Worm (Caenorhabditis elegans): ENCODE results near the gene F57A10.2.
"Not testable (repeated sequence)": the region's sequence is repeated elsewhere in the genome, so short reads cannot be mapped to it uniquely, and the experiment has no call there.

Gene F57A10.2

DNA sequence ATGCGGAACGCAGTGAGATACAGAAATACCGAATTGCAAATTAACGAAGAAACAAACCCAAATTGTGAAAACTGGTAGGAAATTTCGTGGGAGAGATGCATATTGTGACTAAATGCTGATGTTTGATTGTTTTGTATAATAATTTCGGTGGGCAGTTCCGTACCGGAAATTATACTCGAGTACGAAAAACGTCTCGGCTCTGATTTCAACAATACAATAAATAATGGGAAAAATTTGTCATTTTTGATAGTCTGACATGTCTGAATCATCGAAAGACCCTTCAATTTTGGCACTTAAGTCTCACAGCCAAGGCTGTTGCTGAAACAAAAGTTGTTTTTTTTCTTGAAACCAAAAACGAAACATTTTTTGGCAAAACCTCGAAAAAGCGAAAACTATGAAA, 14.3 kb upstream of the F57A10.2 start, which contains the start of gene str-43:
str-43 (minus strand) TSS at position 101 of the 400 bp plus-strand sequence.
- no peak for TF ChIP-seq ama-1 (optimal IDR thresholded peaks at IDR 0.05)
- TF ChIP-seq sma-3 (GFP tag; optimal IDR thresholded peaks at IDR 0.05), result no peak
- no peak for TF ChIP-seq nhr-237 (tag; optimal IDR thresholded peaks at IDR 0.05)
- TF ChIP-seq elt-3 (tag; optimal IDR thresholded peaks at IDR 0.05), result no peak
- no peak for TF ChIP-seq gmeb-1 (tag; optimal IDR thresholded peaks at IDR 0.05)
- no peak for TF ChIP-seq blmp-1 (tag; optimal IDR thresholded peaks at IDR 0.05; ENCODE audit: insufficient read depth)
- no peak for TF ChIP-seq alr-1 (tag; optimal IDR thresholded peaks at IDR 0.05)

DNA sequence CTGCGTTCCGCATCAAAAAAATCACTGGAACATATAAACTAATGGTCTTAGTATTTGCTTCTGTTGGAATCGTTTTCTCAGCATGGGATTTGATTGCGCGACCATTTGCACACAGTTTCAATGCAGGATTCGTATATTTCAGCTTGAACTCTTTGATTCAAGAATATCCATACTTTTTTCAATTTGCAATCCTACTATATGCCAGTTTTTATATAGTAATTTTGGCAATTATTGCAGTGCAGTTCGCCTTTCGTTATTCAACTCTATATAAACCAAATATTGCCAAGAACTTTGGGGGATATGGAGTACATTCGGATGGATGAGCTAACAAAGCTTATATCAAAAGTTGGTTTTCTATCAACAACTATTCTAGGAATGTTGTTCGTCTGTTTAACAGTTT, 13.4 kb upstream of the F57A10.2 start, which contains the start of gene str-5:
str-5 (plus strand) TSS at position 301 of the 400 bp plus-strand sequence.
- not testable (repeated sequence) for TF ChIP-seq sem-4, nhr-25, dmd-4 (tag; optimal IDR thresholded peaks at IDR 0.05)

DNA sequence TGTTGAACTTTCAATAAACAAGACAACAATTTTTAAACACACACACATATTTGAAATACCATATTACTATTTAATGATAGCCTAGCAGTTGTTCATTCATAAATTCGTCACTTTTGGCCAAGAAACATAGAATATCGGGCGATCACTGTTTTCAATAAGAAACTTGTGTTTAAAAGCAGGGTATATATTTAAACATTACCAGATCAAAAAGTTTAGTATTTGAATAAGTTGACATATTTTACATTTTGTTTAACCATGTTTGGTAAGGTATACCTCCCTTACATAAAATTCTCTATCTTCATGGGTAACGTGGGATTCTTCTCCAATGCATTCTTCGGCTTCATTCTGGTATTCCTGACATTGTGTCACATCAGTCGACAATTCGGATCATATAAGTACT, 11.6 kb upstream of the F57A10.2 start, which contains the start of gene str-8:
str-8 (plus strand) TSS at position 301 of the 400 bp plus-strand sequence.
- TF ChIP-seq lin-11, unc-39, nhr-237 (tag; optimal IDR thresholded peaks at IDR 0.05): not testable (repeated sequence)

DNA sequence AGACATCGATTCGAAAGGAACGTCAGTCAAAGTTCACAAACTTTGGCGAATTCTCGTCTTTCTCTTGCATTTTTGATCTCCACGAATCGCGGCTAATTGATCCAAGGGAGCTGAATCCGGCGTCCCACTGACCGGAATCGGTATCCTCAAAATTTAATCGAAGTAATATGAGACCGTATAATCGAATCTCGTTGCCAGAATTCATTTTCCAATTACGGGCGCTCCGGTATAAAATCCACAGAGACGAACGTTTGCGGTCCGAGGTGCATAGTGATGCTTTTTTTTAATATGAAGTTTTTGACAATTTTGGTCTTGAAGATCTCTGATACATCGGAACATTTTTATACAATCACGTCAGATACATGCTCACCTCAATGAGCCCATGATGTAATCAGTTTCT, 8.7 kb upstream of the F57A10.2 start:
- TF ChIP-seq mab-5 (tag; optimal IDR thresholded peaks at IDR 0.05), result no peak
- TF ChIP-seq gmeb-1 (tag; optimal IDR thresholded peaks at IDR 0.05), result no peak
- TF ChIP-seq ceh-82 (tag; optimal IDR thresholded peaks at IDR 0.05), result no peak
- TF ChIP-seq sma-3 (GFP tag; optimal IDR thresholded peaks at IDR 0.05), result no peak
- TF ChIP-seq unc-39 (tag; optimal IDR thresholded peaks at IDR 0.05), result no peak
- TF ChIP-seq sma-9 (GFP tag; optimal IDR thresholded peaks at IDR 0.05), result no peak
- no peak for TF ChIP-seq sma-9 (tag; optimal IDR thresholded peaks at IDR 0.05)
- TF ChIP-seq nhr-21 (tag; optimal IDR thresholded peaks at IDR 0.05), result no peak
- no peak for TF ChIP-seq mdl-1 (tag; optimal IDR thresholded peaks at IDR 0.05)
- TF ChIP-seq dmd-4 (tag; optimal IDR thresholded peaks at IDR 0.05), result no peak
- TF ChIP-seq blmp-1 (tag; optimal IDR thresholded peaks at IDR 0.05; ENCODE audit: insufficient read depth), result no peak
- no peak for TF ChIP-seq unc-55 (GFP tag; optimal IDR thresholded peaks at IDR 0.05)
- no peak for TF ChIP-seq ZK546.5 (tag; optimal IDR thresholded peaks at IDR 0.05)
- no peak for TF ChIP-seq sem-4 (tag; optimal IDR thresholded peaks at IDR 0.05)
- TF ChIP-seq unc-62 (GFP tag; optimal IDR thresholded peaks at IDR 0.05), result no peak
- TF ChIP-seq nhr-77 (tag; optimal IDR thresholded peaks at IDR 0.05), result no peak
- no peak for TF ChIP-seq nhr-129 (tag; optimal IDR thresholded peaks at IDR 0.05)

DNA sequence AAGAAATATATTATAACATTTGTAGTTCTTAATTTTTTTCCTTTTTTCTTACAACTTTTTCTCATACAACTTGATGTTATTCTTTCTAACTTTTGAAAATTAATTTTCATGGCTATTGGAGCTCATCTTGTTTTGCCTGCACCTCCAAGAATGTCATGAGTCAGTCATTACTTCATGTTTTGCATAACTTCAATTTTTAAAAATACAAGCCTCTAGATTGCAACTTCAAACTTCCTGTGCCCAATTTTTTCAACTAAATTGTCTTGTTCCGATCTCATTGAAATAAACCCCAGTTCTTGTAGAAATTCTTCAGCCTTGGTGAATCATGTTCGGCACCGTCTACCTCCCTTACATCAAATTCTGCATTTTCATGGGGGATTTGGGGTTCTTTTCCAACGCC, 7.9 kb upstream of the F57A10.2 start, which contains the start of gene str-9:
str-9 (plus strand) TSS at position 301 of the 400 bp plus-strand sequence.
- TF ChIP-seq Y55F3AM.14 (GFP tag; optimal IDR thresholded peaks at IDR 0.05) (no peak), unc-62 (GFP tag; optimal IDR thresholded peaks at IDR 0.05) (no peak), gmeb-1 (tag; optimal IDR thresholded peaks at IDR 0.05) (no peak), snpc-4 (tag; optimal IDR thresholded peaks at IDR 0.05) (no peak), mdl-1 (tag; optimal IDR thresholded peaks at IDR 0.05) (no peak), nhr-25 (tag; optimal IDR thresholded peaks at IDR 0.05) (no peak), aly-2 (tag; optimal IDR thresholded peaks at IDR 0.05) (no peak), lsy-2 (tag; optimal IDR thresholded peaks at IDR 0.05) (no peak)

DNA sequence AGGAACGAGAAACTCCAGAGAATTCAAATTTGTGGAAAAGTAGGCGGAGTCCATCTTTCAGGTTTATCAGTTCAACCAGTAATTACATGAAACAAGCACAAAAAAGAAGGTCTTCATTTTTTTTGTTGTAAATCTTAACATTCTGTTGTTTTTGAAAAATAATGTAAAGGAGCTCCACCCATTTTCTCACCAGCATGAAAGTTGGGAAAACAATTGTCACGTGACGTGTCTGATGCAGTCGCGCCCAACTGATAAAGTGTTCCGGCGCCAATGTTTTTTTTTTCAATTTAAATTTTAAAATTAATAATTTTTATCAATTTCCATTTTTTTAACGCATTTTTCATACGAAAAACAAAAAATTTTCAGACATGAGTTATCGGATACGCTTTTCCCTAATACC, 2.7 kb downstream of the F57A10.2 start, which contains the start of gene F57A10.4:
F57A10.4 (plus strand) TSS at position 367 of the 400 bp plus-strand sequence.
- TF ChIP-seq nhr-23 (tag; optimal IDR thresholded peaks at IDR 0.05) (no peak), R02D3.7 (tag; optimal IDR thresholded peaks at IDR 0.05) (no peak), alr-1 (tag; optimal IDR thresholded peaks at IDR 0.05) (no peak), gmeb-1 (tag; optimal IDR thresholded peaks at IDR 0.05) (no peak), lsy-2 (tag; optimal IDR thresholded peaks at IDR 0.05) (no peak), lin-13 (GFP tag; optimal IDR thresholded peaks at IDR 0.05) (no peak), sem-4 (tag; optimal IDR thresholded peaks at IDR 0.05) (no peak), ceh-16 (tag; optimal IDR thresholded peaks at IDR 0.05) (no peak), crh-2 (tag; optimal IDR thresholded peaks at IDR 0.05) (no peak), nhr-10 (tag; optimal IDR thresholded peaks at IDR 0.05) (no peak), mbf-1 (tag; optimal IDR thresholded peaks at IDR 0.05) (no peak), lin-11 (tag; optimal IDR thresholded peaks at IDR 0.05) (no peak), nhr-237 (tag; optimal IDR thresholded peaks at IDR 0.05) (no peak), skn-1 (tag; optimal IDR thresholded peaks at IDR 0.05) (no peak), nhr-25 (tag; optimal IDR thresholded peaks at IDR 0.05) (no peak)
